Fruit fly (Drosophila melanogaster): Measurements from ENCODE around the gene UbcE2M.

dm6 chr3L:8211590-8211989 lies 13.8 kb upstream of the UbcE2M start, which contains the start of gene CG8006:
- TF ChIP-seq EcR (GFP tag; optimal IDR thresholded peaks at IDR 0.05): no peak
- no peak for TF ChIP-seq rn (GFP tag; IDR thresholded peaks at IDR 0.05)
- TF ChIP-seq CG9948 (tag; optimal IDR thresholded peaks at IDR 0.05): no peak
- no peak for TF ChIP-seq CG17806 (tag; optimal IDR thresholded peaks at IDR 0.05)
- no peak for TF ChIP-seq CG32121 (GFP tag; IDR thresholded peaks at IDR 0.05)
- TF ChIP-seq CG15710 (tag; optimal IDR thresholded peaks at IDR 0.05): no peak
- TF ChIP-seq CG10348 (GFP tag; IDR thresholded peaks at IDR 0.05): no peak
- TF ChIP-seq CG13204 (GFP tag; optimal IDR thresholded peaks at IDR 0.05): no peak

Measured in whole organism, pupa.